Worm (Caenorhabditis elegans) whole organism, young adult: ENCODE measurements around the gene srsx-34.

Experiments used
- K12H6.12 ChIP-seq: fragments of 200-800 bp; sonication (Bioruptor generic); optimal IDR thresholded peaks from 2 replicates; lab custom pipeline; 2018; ENCODE audit warnings: mild to moderate bottlenecking, missing genetic modification characterization, missing compliant biosample characterization
- ZK185.1 ChIP-seq: sonication (generic microtip); optimal IDR thresholded peaks from 2 replicates; lab custom pipeline; 2016; ENCODE audit warnings: mild to moderate bottlenecking, missing genetic modification characterization, missing compliant biosample characterization; ENCODE audit not compliant: poor library complexity, severe bottlenecking
- ama-1 ChIP-seq, 3 experiments: fragments of 150-350 bp in 1 of 3; sonication (generic microtip) in 2 of 3; optimal IDR thresholded peaks; 2 replicates each; lab custom pipeline; 2014 to 2018; ENCODE audit warnings: missing biosample characterization in 2 of 3, missing genetic modification characterization in 2 of 3, missing genetic modification reagents in 2 of 3
- aptf-3 ChIP-seq: fragments of 200-800 bp; sonication (Bioruptor generic); IDR thresholded peaks from 2 replicates; pipeline ENCODE4 v1.3.6; 2022; ENCODE audit warnings: missing genetic modification characterization, missing compliant biosample characterization
- attf-6 ChIP-seq: fragments of 200-800 bp; sonication (Bioruptor generic); IDR thresholded peaks from 2 replicates; pipeline ENCODE4 v1.3.6; 2022; ENCODE audit warnings: missing genetic modification reagents, missing genetic modification characterization, missing compliant biosample characterization
- ccch-3 ChIP-seq: fragments of 200-800 bp; sonication (Bioruptor generic); optimal IDR thresholded peaks from 2 replicates; lab custom pipeline; 2018; ENCODE audit warnings: mild to moderate bottlenecking, missing genetic modification characterization, missing compliant biosample characterization
- cebp-1 ChIP-seq, 2 experiments: fragments of 200-800 bp in 1 of 2; sonication (Bioruptor generic) in 1 of 2; sonication (generic microtip) in 1 of 2; IDR thresholded peaks in 1 of 2; optimal IDR thresholded peaks in 1 of 2; 2 replicates each; pipeline versions ENCODE4 v1.3.6 to Lab custom; 2017 to 2022; ENCODE audit warnings: missing compliant biosample characterization in 2 of 2, missing genetic modification characterization in 2 of 2, mild to moderate bottlenecking in 1 of 2, missing genetic modification reagents in 1 of 2, moderate library complexity in 1 of 2
- cebp-2 ChIP-seq: fragments of 200-800 bp; sonication (Bioruptor generic); IDR thresholded peaks from 2 replicates; pipeline ENCODE4 v1.3.6; 2022; ENCODE audit warnings: missing genetic modification characterization, missing compliant biosample characterization
- ceh-100 ChIP-seq: fragments of 200-800 bp; sonication (Bioruptor generic); IDR thresholded peaks from 2 replicates; pipeline ENCODE4 v1.3.6; 2022; ENCODE audit warnings: missing genetic modification reagents, missing genetic modification characterization, missing compliant biosample characterization
- ceh-40 ChIP-seq: fragments of 200-800 bp; sonication (Bioruptor generic); IDR thresholded peaks from 2 replicates; pipeline ENCODE4 v1.3.6; 2022; ENCODE audit warnings: missing genetic modification characterization, missing compliant biosample characterization
- ceh-79 ChIP-seq: sonication (generic microtip); optimal IDR thresholded peaks from 2 replicates; lab custom pipeline; 2017; ENCODE audit warnings: mild to moderate bottlenecking, missing genetic modification characterization, missing compliant biosample characterization
- dox-1 ChIP-seq: fragments of 200-800 bp; sonication (Bioruptor generic); IDR thresholded peaks from 2 replicates; pipeline ENCODE4 v1.3.6; 2022; ENCODE audit warnings: missing genetic modification reagents, missing genetic modification characterization, missing compliant biosample characterization
- egl-44 ChIP-seq: fragments of 200-800 bp; sonication (Bioruptor generic); IDR thresholded peaks from 2 replicates; pipeline ENCODE4 v1.3.6; 2022; ENCODE audit warnings: missing genetic modification reagents, missing genetic modification characterization, missing compliant biosample characterization
- egrh-3 ChIP-seq: fragments of 200-800 bp; sonication (Bioruptor generic); IDR thresholded peaks from 2 replicates; pipeline ENCODE4 v1.3.6; 2022; ENCODE audit warnings: missing genetic modification reagents, missing genetic modification characterization, missing compliant biosample characterization
- ets-4 ChIP-seq: fragments of 200-800 bp; sonication (Bioruptor generic); optimal IDR thresholded peaks from 2 replicates; lab custom pipeline; 2018; ENCODE audit warnings: mild to moderate bottlenecking, missing genetic modification characterization, missing compliant biosample characterization
- hlh-26 ChIP-seq: fragments of 200-800 bp; sonication (Bioruptor generic); conservative IDR thresholded peaks from 2 replicates; pipeline ENCODE4 v1.3.6; 2022; ENCODE audit warnings: missing genetic modification reagents, missing genetic modification characterization, missing compliant biosample characterization
- hmg-1.2 ChIP-seq: fragments of 200-800 bp; sonication (Bioruptor generic); IDR thresholded peaks from 2 replicates; pipeline ENCODE4 v1.3.6; 2022; ENCODE audit warnings: missing genetic modification reagents, missing genetic modification characterization, missing compliant biosample characterization
- let-607 ChIP-seq, 2 experiments: fragments of 200-800 bp in 1 of 2; sonication (Bioruptor generic) in 1 of 2; sonication (generic microtip) in 1 of 2; optimal IDR thresholded peaks; 2 replicates each; lab custom pipeline; 2016 to 2018; ENCODE audit warnings: mild to moderate bottlenecking in 2 of 2, missing compliant biosample characterization in 2 of 2, missing genetic modification characterization in 2 of 2, moderate library complexity in 2 of 2, missing genotype in 1 of 2
- lin-26 ChIP-seq: fragments of 200-800 bp; sonication (Bioruptor generic); IDR thresholded peaks from 2 replicates; pipeline ENCODE4 v1.3.6; 2022; ENCODE audit warnings: missing genetic modification reagents, missing genetic modification characterization, missing compliant biosample characterization
- lin-54 ChIP-seq: fragments of 200-800 bp; sonication (Bioruptor generic); optimal IDR thresholded peaks from 2 replicates; lab custom pipeline; 2018; ENCODE audit warnings: mild to moderate bottlenecking, missing genetic modification characterization, missing compliant biosample characterization
- mcd-1 ChIP-seq: fragments of 200-800 bp; sonication (Bioruptor generic); IDR thresholded peaks from 2 replicates; pipeline ENCODE4 v1.3.6; 2022; ENCODE audit warnings: missing genetic modification reagents, missing genetic modification characterization, missing compliant biosample characterization
- nfyb-1 ChIP-seq: fragments of 200-800 bp; sonication (Bioruptor generic); IDR thresholded peaks from 2 replicates; pipeline ENCODE4 v1.3.6; 2022; ENCODE audit warnings: missing genetic modification reagents, missing genetic modification characterization, missing compliant biosample characterization
- pbrm-1 ChIP-seq: fragments of 200-800 bp; sonication (Bioruptor generic); IDR thresholded peaks from 2 replicates; pipeline ENCODE4 v1.3.6; 2022; ENCODE audit warnings: missing genetic modification reagents, missing genetic modification characterization, missing compliant biosample characterization
- rcor-1 ChIP-seq: fragments of 200-800 bp; sonication (Bioruptor generic); IDR thresholded peaks from 2 replicates; pipeline ENCODE4 v1.3.6; 2022; ENCODE audit warnings: missing genetic modification reagents, missing genetic modification characterization, missing compliant biosample characterization
- repo-1 ChIP-seq: sonication (generic microtip); optimal IDR thresholded peaks from 2 replicates; lab custom pipeline; 2017; ENCODE audit warnings: mild to moderate bottlenecking, missing genetic modification characterization, missing compliant biosample characterization
- sea-2 ChIP-seq: fragments of 200-800 bp; sonication (Bioruptor generic); IDR thresholded peaks from 2 replicates; pipeline ENCODE4 v1.3.6; 2022; ENCODE audit warnings: missing genetic modification characterization, missing compliant biosample characterization
- snpc-1.1 ChIP-seq: sonication (generic microtip); optimal IDR thresholded peaks from 2 replicates; lab custom pipeline; 2017; ENCODE audit warnings: missing genetic modification characterization, mild to moderate bottlenecking, missing compliant biosample characterization, antibody characterized with exemption, moderate library complexity, missing genotype, missing genetic modification reagents; ENCODE audit not compliant: insufficient read depth
- snpc-3.4 ChIP-seq: sonication (generic microtip); optimal IDR thresholded peaks from 2 replicates; lab custom pipeline; 2017; ENCODE audit warnings: missing genetic modification characterization, mild to moderate bottlenecking, missing compliant biosample characterization, antibody characterized with exemption, moderate library complexity, missing genotype, missing genetic modification reagents
- tbp1 ChIP-seq: fragments of 200-800 bp; sonication (Bioruptor generic); optimal IDR thresholded peaks from 2 replicates; lab custom pipeline; 2018; ENCODE audit warnings: mild to moderate bottlenecking, missing genetic modification characterization, missing compliant biosample characterization
- zim-3 ChIP-seq: sonication (generic microtip); optimal IDR thresholded peaks from 2 replicates; lab custom pipeline; 2017; ENCODE audit warnings: mild to moderate bottlenecking, missing genetic modification characterization, moderate library complexity, missing compliant biosample characterization
- ztf-26 ChIP-seq: sonication (generic microtip); optimal IDR thresholded peaks from 2 replicates; lab custom pipeline; 2017; ENCODE audit warnings: missing genetic modification characterization, missing compliant biosample characterization

Gene srsx-34

DNA sequence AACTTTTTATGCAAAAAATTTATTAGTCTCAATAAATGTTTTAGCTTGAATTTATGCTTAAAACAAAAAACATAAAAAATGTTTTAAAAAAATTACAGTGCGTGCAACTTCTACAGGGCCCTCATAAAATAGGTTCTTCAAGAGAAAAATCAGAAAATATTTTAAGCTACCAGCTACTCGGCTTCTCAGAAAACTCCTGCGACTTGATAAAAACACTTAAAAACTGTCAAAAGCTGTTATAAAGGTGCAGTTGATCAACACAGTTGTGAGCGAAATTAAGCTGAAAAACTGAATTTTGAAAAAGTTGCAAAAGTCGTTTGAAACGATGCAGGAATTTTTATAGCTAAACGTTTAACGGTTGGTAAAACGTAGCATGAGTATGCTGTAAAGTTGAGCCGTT, 53.0 kb downstream of the srsx-34 start:
- no peak for TF ChIP-seq rcor-1
- TF ChIP-seq hmg-1.2: peak; percentile 34; the same call in 1 of the 2 replicates
- peak; percentile 24 for TF ChIP-seq K12H6.12 (tag; lab: Kevin White, UChicago)
- TF ChIP-seq aptf-3 (GFP tag; lab: Robert Waterston, UW): 0 out of 2 replicates have a peak, but pooled peaks have one; percentile 53
- peak; percentile 48 for TF ChIP-seq ztf-26
- TF ChIP-seq hlh-26 (GFP tag; lab: Robert Waterston, UW): no peak
- TF ChIP-seq ccch-3 (GFP tag; lab: Kevin White, UChicago): no peak
- 0 out of 2 replicates have a peak, but pooled peaks have one; percentile 5 for TF ChIP-seq cebp-2
- 0 out of 2 replicates have a peak, but pooled peaks have one; percentile 20 for TF ChIP-seq egl-44 (GFP tag; lab: Robert Waterston, UW)
- TF ChIP-seq lin-54: peak; percentile 4
- TF ChIP-seq dox-1 (GFP tag; lab: Robert Waterston, UW): peak; percentile 87
- TF ChIP-seq ceh-79 (tag; lab: Kevin White, UChicago): no peak
- TF ChIP-seq let-607 (tag; optimal IDR thresholded peaks at IDR 0.05; lab: Kevin White, UChicago): peak in 1 of 2 experiments; percentile 19
- no peak for TF ChIP-seq snpc-3.4 (tag; lab: Kevin White, UChicago)
- 0 out of 2 replicates have a peak, but pooled peaks have one; percentile 19 for TF ChIP-seq egrh-3 (GFP tag; lab: Robert Waterston, UW)
- no peak for TF ChIP-seq snpc-1.1 (tag; lab: Kevin White, UChicago)
- no peak for TF ChIP-seq ZK185.1 (tag; lab: Kevin White, UChicago)
- peak; percentile 37; the same call in 1 of the 2 replicates for TF ChIP-seq lin-26 (GFP tag; lab: Robert Waterston, UW)
- TF ChIP-seq cebp-1 (GFP tag; IDR thresholded peaks at IDR 0.05; lab: Robert Waterston, UW): no peak
- peak; percentile 10 for TF ChIP-seq cebp-1 (tag; optimal IDR thresholded peaks at IDR 0.05; lab: Kevin White, UChicago)
- peak; percentile 82 for TF ChIP-seq ama-1 (optimal IDR thresholded peaks at IDR 0.05; lab: Kevin White, UChicago)
- TF ChIP-seq ama-1 (GFP tag; optimal IDR thresholded peaks at IDR 0.05; lab: Kevin White, UChicago): no peak
- peak; percentile 32 for TF ChIP-seq nfyb-1 (GFP tag; lab: Robert Waterston, UW)
- TF ChIP-seq zim-3 (tag; lab: Kevin White, UChicago): peak; percentile 18
- no peak for TF ChIP-seq ets-4 (GFP tag; lab: Kevin White, UChicago)
- TF ChIP-seq tbp1: peak; percentile 21
- TF ChIP-seq mcd-1 (GFP tag; lab: Robert Waterston, UW): no peak; the same call in 1 of the 2 replicates
- no peak for TF ChIP-seq sea-2 (GFP tag; lab: Robert Waterston, UW)
- 0 out of 2 replicates have a peak, but pooled peaks have one; percentile 52 for TF ChIP-seq pbrm-1 (GFP tag; lab: Robert Waterston, UW)
- peak; percentile 14; the same call in 1 of the 2 replicates for TF ChIP-seq ceh-100 (GFP tag; lab: Robert Waterston, UW)
- TF ChIP-seq attf-6 (GFP tag; lab: Robert Waterston, UW): no peak
- TF ChIP-seq repo-1: peak; percentile 10
- TF ChIP-seq ceh-40: peak; percentile 69; the same call in 1 of the 2 replicates
